Worm (Caenorhabditis elegans): Measurements from ENCODE around the gene mig-22.

mig-22 gene

ce11 chrIII:8763111-8763510 is 4.0 kb downstream of the mig-22 start:
- TF ChIP-seq nhr-19 (GFP tag; conservative IDR thresholded peaks at IDR 0.05): no peak
- TF ChIP-seq efl-1 (optimal IDR thresholded peaks at IDR 0.05): no peak
- peak in 1 of 2 experiments; percentile 79 for TF ChIP-seq efl-1 (GFP tag; optimal IDR thresholded peaks at IDR 0.05 in 1 of 2)
- TF ChIP-seq fkh-10 (GFP tag; optimal IDR thresholded peaks at IDR 0.05): no peak
- no peak for TF ChIP-seq alr-1 (tag; optimal IDR thresholded peaks at IDR 0.05; ENCODE audit: borderline replicate concordance)

DNA sequence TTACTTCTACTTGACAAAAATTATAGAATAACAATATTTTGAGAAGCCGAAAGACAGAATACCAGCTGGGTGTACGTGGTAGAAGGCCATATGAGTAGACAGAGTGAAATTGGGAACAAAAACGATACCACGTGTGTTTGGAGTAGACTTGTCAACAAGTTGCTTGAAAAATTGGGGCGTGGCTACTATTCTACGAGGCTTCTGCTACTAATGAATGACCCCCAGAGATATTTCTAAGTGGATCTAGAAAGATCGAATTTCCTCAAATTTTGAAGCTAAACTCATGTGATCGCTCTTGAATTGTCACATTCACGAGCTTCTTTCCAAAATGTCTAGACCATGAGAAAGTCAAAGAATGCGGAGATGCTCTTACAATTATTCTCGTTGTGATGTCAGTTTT is 5.1 kb downstream of the mig-22 start:
- no peak for TF ChIP-seq mdl-1 (tag; optimal IDR thresholded peaks at IDR 0.05)
- peak; percentile 21 for TF ChIP-seq fkh-4 (tag; optimal IDR thresholded peaks at IDR 0.05; ENCODE audit: borderline replicate concordance)
- peak; percentile 56 for TF ChIP-seq dsc-1 (tag; optimal IDR thresholded peaks at IDR 0.05)

- TF ChIP-seq C16A3.4 (tag; optimal IDR thresholded peaks at IDR 0.05): no peak
- no peak for TF ChIP-seq unc-98 (GFP tag; IDR thresholded peaks at IDR 0.05)
- TF ChIP-seq dsc-1 (tag; optimal IDR thresholded peaks at IDR 0.05): peak; percentile 66
- TF ChIP-seq efl-1 (optimal IDR thresholded peaks at IDR 0.05): no peak
- TF ChIP-seq efl-1 (GFP tag; optimal IDR thresholded peaks at IDR 0.05 in 1 of 2): peak in 1 of 2 experiments; percentile 86
- no peak for TF ChIP-seq nhr-76 (tag; optimal IDR thresholded peaks at IDR 0.05)
- TF ChIP-seq fkh-4 (tag; optimal IDR thresholded peaks at IDR 0.05; ENCODE audit: borderline replicate concordance): peak; percentile 7
Observed at ce11 chrIII:8761040-8761654, 6.0 kb downstream of the mig-22 start, which contains the start of gene aak-1. Gene aak-1, minus strand, starts transcription at chrIII:8761090.

- TF ChIP-seq nhr-84 (tag; optimal IDR thresholded peaks at IDR 0.05): no peak
- no peak for TF ChIP-seq egl-27 (tag; optimal IDR thresholded peaks at IDR 0.05)
- peak in 2 of 3 experiments; percentile 25 to 58 for TF ChIP-seq dpl-1 (GFP tag; optimal IDR thresholded peaks at IDR 0.05)
- no peak for TF ChIP-seq pax-3 (tag; optimal IDR thresholded peaks at IDR 0.05)
- TF ChIP-seq alr-1 (tag; optimal IDR thresholded peaks at IDR 0.05; ENCODE audit: borderline replicate concordance): no peak
- TF ChIP-seq nhr-71 (tag; optimal IDR thresholded peaks at IDR 0.05): peak; percentile 22
- TF ChIP-seq unc-62 (GFP tag; optimal IDR thresholded peaks at IDR 0.05): no peak
- TF ChIP-seq nhr-90 (tag; optimal IDR thresholded peaks at IDR 0.05; ENCODE audit: poor library complexity): no peak
- TF ChIP-seq fkh-4 (tag; optimal IDR thresholded peaks at IDR 0.05; ENCODE audit: borderline replicate concordance): no peak
- TF ChIP-seq swsn-7 (tag; optimal IDR thresholded peaks at IDR 0.05): peak; percentile 2
- peak; percentile 35 for TF ChIP-seq blmp-1 (tag; optimal IDR thresholded peaks at IDR 0.05)
- TF ChIP-seq snu-23 (GFP tag; optimal IDR thresholded peaks at IDR 0.05): peak; percentile 24
- peak; percentile 14 to 61 for TF ChIP-seq lsy-2 (tag; optimal IDR thresholded peaks at IDR 0.05)
- peak; percentile 19 to 51 for TF ChIP-seq lin-35 (GFP tag; optimal IDR thresholded peaks at IDR 0.05)
- no peak for TF ChIP-seq C16A3.4 (tag; optimal IDR thresholded peaks at IDR 0.05)
- TF ChIP-seq zag-1 (tag; optimal IDR thresholded peaks at IDR 0.05): no peak
- no peak for TF ChIP-seq pag-3 (tag; optimal IDR thresholded peaks at IDR 0.05; ENCODE audit: borderline replicate concordance, insufficient read depth)
- TF ChIP-seq fos-1 (tag; optimal IDR thresholded peaks at IDR 0.05): no peak
- no peak for TF ChIP-seq ama-1 (optimal IDR thresholded peaks at IDR 0.05)
- TF ChIP-seq nhr-47 (tag; optimal IDR thresholded peaks at IDR 0.05): no peak
- TF ChIP-seq F16B12.6 (tag; optimal IDR thresholded peaks at IDR 0.05): no peak
- TF ChIP-seq ztf-11 (tag; optimal IDR thresholded peaks at IDR 0.05): no peak
- no peak for TF ChIP-seq sup-37 (GFP tag; optimal IDR thresholded peaks at IDR 0.05)
- TF ChIP-seq rnt-1 (tag; optimal IDR thresholded peaks at IDR 0.05): no peak
- TF ChIP-seq nhr-85 (tag): peak; percentile 40
- no peak for TF ChIP-seq sptf-1 (tag; optimal IDR thresholded peaks at IDR 0.05)
- no peak for TF ChIP-seq nhr-19 (GFP tag; conservative IDR thresholded peaks at IDR 0.05)
- TF ChIP-seq efl-1 (optimal IDR thresholded peaks at IDR 0.05): peak; percentile 15 to 45
- TF ChIP-seq efl-1 (GFP tag; optimal IDR thresholded peaks at IDR 0.05 in 1 of 2): peak; percentile 26 to 89
- TF ChIP-seq mab-9 (GFP tag; IDR thresholded peaks at IDR 0.05): no peak
- TF ChIP-seq snpc-4 (tag; optimal IDR thresholded peaks at IDR 0.05): no peak
- TF ChIP-seq unc-130 (tag; optimal IDR thresholded peaks at IDR 0.05): no peak
- TF ChIP-seq mep-1 (tag; optimal IDR thresholded peaks at IDR 0.05): peak; percentile 25
- TF ChIP-seq mef-2 (tag; optimal IDR thresholded peaks at IDR 0.05): no peak
Observed at ce11 chrIII:8754682-8755081, 12.5 kb downstream of the mig-22 start, which contains the start of gene tomm-70. Gene tomm-70, minus strand, starts transcription at chrIII:8754750.

All from whole organism, L1 larva.